Worm (Caenorhabditis elegans): Measurements from ENCODE around the gene zag-1.

ce11 chrIV:3854606-3855005, 1.0 kb upstream of the zag-1 start:
- TF ChIP-seq nhr-90 (tag; optimal IDR thresholded peaks at IDR 0.05) (no peak), Y53F4B.3 (GFP tag; IDR thresholded peaks at IDR 0.05) (no peak), egrh-3 (GFP tag; IDR thresholded peaks at IDR 0.05) (no peak), fkh-3 (tag; optimal IDR thresholded peaks at IDR 0.05) (no peak), atf-7 (tag; optimal IDR thresholded peaks at IDR 0.05) (no peak), pha-4 (tag; optimal IDR thresholded peaks at IDR 0.05) (no peak), ama-1 (optimal IDR thresholded peaks at IDR 0.05) (no peak), ama-1 (GFP tag; optimal IDR thresholded peaks at IDR 0.05) (no peak), ceh-100 (GFP tag; IDR thresholded peaks at IDR 0.05) (no peak), die-1 (tag; optimal IDR thresholded peaks at IDR 0.05) (no peak), snpc-4 (GFP tag; optimal IDR thresholded peaks at IDR 0.05) (no peak), snpc-4 (tag; optimal IDR thresholded peaks at IDR 0.05) (no peak), ztf-22 (GFP tag; optimal IDR thresholded peaks at IDR 0.05) (no peak), F49E8.2 (tag; optimal IDR thresholded peaks at IDR 0.05; ENCODE audit: insufficient read depth) (no peak)

All from whole organism, young adult.